Worm (Caenorhabditis elegans) whole organism, L4 larva: ENCODE measurements around the gene srbc-43.

Experiments
- D1046.2 ChIP-seq: fragments of 200-800 bp; sonication (Bioruptor generic); IDR thresholded peaks from 2 replicates; pipeline ENCODE4 v1.3.6; 2022; ENCODE audit warnings: missing genetic modification characterization, missing compliant biosample characterization
- F10B5.3 ChIP-seq: sonication (generic microtip); optimal IDR thresholded peaks from 2 replicates; lab custom pipeline; 2016; ENCODE audit warnings: mild to moderate bottlenecking, missing genetic modification characterization, missing compliant biosample characterization
- F26F4.8 ChIP-seq: fragments of 200-800 bp; sonication (Bioruptor generic); conservative IDR thresholded peaks from 2 replicates; pipeline ENCODE4 v1.3.6; 2022; ENCODE audit warnings: missing genetic modification characterization, missing compliant biosample characterization
- Y5F2A.4 ChIP-seq: fragments of 200-800 bp; sonication (Bioruptor generic); optimal IDR thresholded peaks from 2 replicates; lab custom pipeline; 2018; ENCODE audit warnings: mild to moderate bottlenecking, missing genetic modification characterization, missing compliant biosample characterization
- Y75B8A.6 ChIP-seq: fragments of 200-800 bp; sonication (Bioruptor generic); IDR thresholded peaks from 2 replicates; pipeline ENCODE4 v1.3.6; 2022; ENCODE audit warnings: missing genetic modification reagents, missing genetic modification characterization, missing compliant biosample characterization
- ZK337.2 ChIP-seq: fragments of 200-800 bp; sonication (Bioruptor generic); IDR thresholded peaks from 2 replicates; pipeline ENCODE4 v1.3.6; 2022; ENCODE audit warnings: missing genetic modification reagents, missing genetic modification characterization, missing compliant biosample characterization
- ZK546.5 ChIP-seq, 2 experiments: sonication (generic microtip); optimal IDR thresholded peaks; 2 replicates each; lab custom pipeline; 2017; ENCODE audit warnings: missing biosample characterization in 2 of 2, missing genetic modification characterization in 2 of 2
- aha-1 ChIP-seq: fragments of 150-350 bp; peaks from one replicate; lab custom pipeline; 2014; ENCODE audit warnings: missing biosample characterization, missing genetic modification characterization
- ceh-82 ChIP-seq: sonication (generic microtip); optimal IDR thresholded peaks from 2 replicates; lab custom pipeline; 2017; ENCODE audit warnings: missing biosample characterization, missing genetic modification characterization
- ctbp-1 ChIP-seq: fragments of 200-800 bp; sonication (Bioruptor generic); IDR thresholded peaks from 2 replicates; pipeline ENCODE4 v1.3.6; 2022; ENCODE audit warnings: missing genetic modification reagents, missing genetic modification characterization, missing compliant biosample characterization
- daf-19 ChIP-seq: fragments of 200-800 bp; sonication (Bioruptor generic); conservative IDR thresholded peaks from 2 replicates; pipeline ENCODE4 v1.3.6; 2022; ENCODE audit warnings: missing genetic modification characterization, missing compliant biosample characterization
- daf-8 ChIP-seq: fragments of 200-800 bp; sonication (Bioruptor generic); IDR thresholded peaks from 2 replicates; pipeline ENCODE4 v1.3.6; 2022; ENCODE audit warnings: missing genetic modification characterization, missing compliant biosample characterization
- dmd-9 ChIP-seq: fragments of 200-800 bp; sonication (Bioruptor generic); IDR thresholded peaks from 2 replicates; pipeline ENCODE4 v1.3.6; 2022; ENCODE audit warnings: missing genetic modification reagents, missing genetic modification characterization, missing compliant biosample characterization
- dve-1 ChIP-seq: sonication (generic microtip); optimal IDR thresholded peaks from 2 replicates; lab custom pipeline; 2017; ENCODE audit warnings: antibody characterized with exemption, mild to moderate bottlenecking, missing genetic modification characterization, missing compliant biosample characterization; ENCODE audit not compliant: insufficient read depth
- egl-27 ChIP-seq: sonication (generic microtip); optimal IDR thresholded peaks from 3 replicates; lab custom pipeline; 2017; ENCODE audit warnings: missing biosample characterization, missing genetic modification reagents, missing genetic modification characterization
- hif-1 ChIP-seq, 2 experiments: sonication (generic microtip); optimal IDR thresholded peaks; 2 replicates each; lab custom pipeline; 2016 to 2017; ENCODE audit warnings: missing compliant biosample characterization in 2 of 2, missing genetic modification characterization in 2 of 2, missing genetic modification reagents in 2 of 2, missing genotype in 2 of 2, mild to moderate bottlenecking in 1 of 2
- hlh-11 ChIP-seq: fragments of 200-800 bp; sonication (Bioruptor generic); optimal IDR thresholded peaks from 2 replicates; lab custom pipeline; 2018; ENCODE audit warnings: mild to moderate bottlenecking, missing genetic modification characterization, missing compliant biosample characterization
- hlh-30 ChIP-seq: sonication (generic microtip); optimal IDR thresholded peaks from 2 replicates; lab custom pipeline; 2017; ENCODE audit warnings: antibody characterized with exemption, mild to moderate bottlenecking, missing genetic modification characterization, missing compliant biosample characterization; ENCODE audit not compliant: insufficient read depth
- hmg-1.1 ChIP-seq: fragments of 200-800 bp; sonication (Bioruptor generic); IDR thresholded peaks from 2 replicates; pipeline ENCODE4 v1.3.6; 2022; ENCODE audit warnings: missing genetic modification reagents, missing genetic modification characterization, missing compliant biosample characterization
- lim-7 ChIP-seq: fragments of 200-800 bp; sonication (Bioruptor generic); IDR thresholded peaks from 2 replicates; pipeline ENCODE4 v1.3.6; 2022; ENCODE audit warnings: missing genetic modification characterization, missing compliant biosample characterization
- lin-1 ChIP-seq: fragments of 200-800 bp; sonication (Bioruptor generic); IDR thresholded peaks from 2 replicates; pipeline ENCODE4 v1.3.6; 2022; ENCODE audit warnings: missing genetic modification reagents, missing genetic modification characterization, missing compliant biosample characterization
- lin-29 ChIP-seq: fragments of 200-800 bp; sonication (Bioruptor generic); IDR thresholded peaks from 2 replicates; pipeline ENCODE4 v1.3.6; 2022; ENCODE audit warnings: missing genetic modification reagents, missing genetic modification characterization, missing compliant biosample characterization
- lin-39 ChIP-seq: fragments of 150-350 bp; optimal IDR thresholded peaks from 2 replicates; lab custom pipeline; 2014; ENCODE audit warnings: missing biosample characterization, missing genetic modification reagents, missing genetic modification characterization
- lir-3 ChIP-seq: sonication (generic microtip); optimal IDR thresholded peaks from 2 replicates; lab custom pipeline; 2016; ENCODE audit warnings: mild to moderate bottlenecking, missing genetic modification characterization, missing compliant biosample characterization
- lsy-2 ChIP-seq, 2 experiments: fragments of 150-350 bp in 1 of 2; sonication (generic microtip) in 1 of 2; optimal IDR thresholded peaks; 2 replicates each; lab custom pipeline; 2014 to 2017; ENCODE audit warnings: missing biosample characterization in 2 of 2, missing genetic modification characterization in 2 of 2
- madf-9 ChIP-seq: fragments of 200-800 bp; sonication (Bioruptor generic); conservative IDR thresholded peaks from 2 replicates; pipeline ENCODE4 v1.3.6; 2022; ENCODE audit warnings: missing genetic modification reagents, missing genetic modification characterization, missing compliant biosample characterization
- mdl-1 ChIP-seq, 2 experiments: fragments of 150-350 bp in 1 of 2; sonication (generic microtip) in 1 of 2; optimal IDR thresholded peaks; 2 replicates each; lab custom pipeline; 2014 to 2017; ENCODE audit warnings: missing biosample characterization in 2 of 2, missing genetic modification characterization in 2 of 2
- mdt-29 ChIP-seq: fragments of 200-800 bp; sonication (Bioruptor generic); IDR thresholded peaks from 2 replicates; pipeline ENCODE4 v1.3.6; 2022; ENCODE audit warnings: missing genetic modification reagents, missing genetic modification characterization, missing compliant biosample characterization
- mep-1 ChIP-seq: fragments of 150-350 bp; sonication (generic microtip); optimal IDR thresholded peaks from 3 replicates; lab custom pipeline; 2014; ENCODE audit warnings: missing biosample characterization, missing genetic modification characterization
- nhr-10 ChIP-seq: fragments of 150-350 bp; optimal IDR thresholded peaks from 2 replicates; lab custom pipeline; 2014; ENCODE audit warnings: missing biosample characterization, missing genetic modification characterization
- nhr-102 ChIP-seq: sonication (generic microtip); optimal IDR thresholded peaks from 2 replicates; lab custom pipeline; 2016; ENCODE audit warnings: mild to moderate bottlenecking, missing genetic modification characterization, moderate library complexity, missing compliant biosample characterization
- nhr-25 ChIP-seq: sonication (generic microtip); optimal IDR thresholded peaks from 2 replicates; lab custom pipeline; 2017; ENCODE audit warnings: missing genetic modification characterization, mild to moderate bottlenecking, missing compliant biosample characterization, antibody characterized with exemption, moderate library complexity, borderline replicate concordance; ENCODE audit not compliant: insufficient read depth
- nhr-28 ChIP-seq: fragments of 150-350 bp; optimal IDR thresholded peaks from 2 replicates; lab custom pipeline; 2014; ENCODE audit warnings: missing biosample characterization, missing genetic modification characterization
- nhr-48 ChIP-seq: sonication (generic microtip); optimal IDR thresholded peaks from 2 replicates; lab custom pipeline; 2016; ENCODE audit warnings: mild to moderate bottlenecking, missing genetic modification characterization, missing compliant biosample characterization
- nhr-6 ChIP-seq: fragments of 150-350 bp; optimal IDR thresholded peaks from 2 replicates; lab custom pipeline; 2014; ENCODE audit warnings: missing biosample characterization, missing genetic modification characterization
- nhr-77 ChIP-seq: fragments of 150-350 bp; optimal IDR thresholded peaks from 2 replicates; lab custom pipeline; 2014; ENCODE audit warnings: missing biosample characterization, missing genetic modification characterization
- pha-4 ChIP-seq, 2 experiments: fragments of 150-350 bp in 1 of 2; fragments of 200-800 bp in 1 of 2; sonication (Bioruptor generic) in 1 of 2; IDR thresholded peaks in 1 of 2; optimal IDR thresholded peaks in 1 of 2; 2 replicates each; pipeline versions ENCODE4 v1.3.6 to Lab custom; 2014 to 2022; ENCODE audit warnings: missing genetic modification characterization in 2 of 2, missing genetic modification reagents in 2 of 2, missing biosample characterization in 1 of 2, missing compliant biosample characterization in 1 of 2
- php-3 ChIP-seq: fragments of 200-800 bp; sonication (Bioruptor generic); IDR thresholded peaks from 2 replicates; pipeline ENCODE4 v1.3.6; 2022; ENCODE audit warnings: missing genetic modification reagents, missing genetic modification characterization, missing compliant biosample characterization
- pqm-1 ChIP-seq: sonication (generic microtip); optimal IDR thresholded peaks from 2 replicates; lab custom pipeline; 2017; ENCODE audit warnings: missing biosample characterization, missing genetic modification characterization
- set-16 ChIP-seq: fragments of 200-800 bp; sonication (Bioruptor generic); IDR thresholded peaks from 2 replicates; pipeline ENCODE4 v1.3.6; 2022; ENCODE audit warnings: missing genetic modification reagents, missing genetic modification characterization, missing compliant biosample characterization
- snpc-1.2 ChIP-seq: fragments of 200-800 bp; sonication (Bioruptor generic); IDR thresholded peaks from 2 replicates; pipeline ENCODE4 v1.3.6; 2022; ENCODE audit warnings: missing genetic modification reagents, missing genetic modification characterization, missing compliant biosample characterization
- tag-97 ChIP-seq: fragments of 200-800 bp; sonication (Bioruptor generic); IDR thresholded peaks from 2 replicates; pipeline ENCODE4 v1.3.6; 2022; ENCODE audit warnings: missing genetic modification characterization, missing compliant biosample characterization
- tra-1 ChIP-seq: fragments of 200-800 bp; sonication (Bioruptor generic); IDR thresholded peaks from 2 replicates; pipeline ENCODE4 v1.3.6; 2022; ENCODE audit warnings: missing genetic modification reagents, missing genetic modification characterization, missing compliant biosample characterization
- unc-39 ChIP-seq: sonication (generic microtip); optimal IDR thresholded peaks from 2 replicates; lab custom pipeline; 2017; ENCODE audit warnings: missing biosample characterization, missing genetic modification characterization
- vab-7 ChIP-seq: fragments of 200-800 bp; sonication (Bioruptor generic); IDR thresholded peaks from 2 replicates; pipeline ENCODE4 v1.3.6; 2022; ENCODE audit warnings: missing genetic modification reagents, missing genetic modification characterization, missing compliant biosample characterization
- zfp-3 ChIP-seq: fragments of 200-800 bp; sonication (Bioruptor generic); conservative IDR thresholded peaks from 2 replicates; pipeline ENCODE4 v1.3.6; 2022; ENCODE audit warnings: missing genetic modification reagents, missing genetic modification characterization, missing compliant biosample characterization
- zip-2 ChIP-seq: fragments of 150-350 bp; optimal IDR thresholded peaks from 2 replicates; lab custom pipeline; 2014; ENCODE audit warnings: missing biosample characterization, missing genetic modification characterization
- ztf-7 ChIP-seq: fragments of 150-350 bp; optimal IDR thresholded peaks from 2 replicates; lab custom pipeline; 2014; ENCODE audit warnings: missing biosample characterization, missing genetic modification characterization

The srbc-43 gene

ce11 chrV:12743778-12744502 lies 46.4 kb downstream of the srbc-43 start (continued):
- TF ChIP-seq nhr-48 (tag; lab: Kevin White, UChicago) (peak; percentile 13), mdl-1 (tag; optimal IDR thresholded peaks at IDR 0.05; lab: Kevin White, UChicago) (no peak), php-3 (no peak), set-16 (GFP tag; lab: Robert Waterston, UW) (no peak), tra-1 (GFP tag; lab: Robert Waterston, UW) (no peak), unc-39 (tag; lab: Kevin White, UChicago) (no peak)

ce11 chrV:12741684-12742083 lies 48.6 kb downstream of the srbc-43 start, which contains the start of gene hrg-7:
hrg-7 (plus strand) TSS chrV:12742041.
- TF ChIP-seq hlh-11 (tag; lab: Kevin White, UChicago) (peak; percentile 51), vab-7 (no peak), pha-4 (GFP tag; IDR thresholded peaks at IDR 0.05; lab: Robert Waterston, UW) (no peak), pha-4 (tag; optimal IDR thresholded peaks at IDR 0.05; lab: Kevin White, UChicago) (no peak), zfp-3 (GFP tag; lab: Robert Waterston, UW) (no peak), lin-29 (no peak), ceh-82 (tag; lab: Kevin White, UChicago) (no peak), lin-39 (tag; lab: Kevin White, UChicago) (no peak), hlh-30 (no peak), dve-1 (tag; lab: Kevin White, UChicago) (peak; percentile 64), F26F4.8 (GFP tag; lab: Robert Waterston, UW) (no peak), D1046.2 (GFP tag; lab: Robert Waterston, UW) (no peak), lsy-2 (tag; optimal IDR thresholded peaks at IDR 0.05; lab: Kevin White, UChicago) (peak in 1 of 2 experiments; percentile 10), dmd-9 (no peak), zip-2 (tag; lab: Kevin White, UChicago) (no peak), daf-8 (GFP tag; lab: Robert Waterston, UW) (no peak), F10B5.3 (tag; lab: Kevin White, UChicago) (no peak), nhr-102 (tag; lab: Kevin White, UChicago) (no peak), mdl-1 (tag; optimal IDR thresholded peaks at IDR 0.05; lab: Kevin White, UChicago) (no peak), nhr-10 (tag; lab: Kevin White, UChicago) (no peak), lin-1 (GFP tag; lab: Robert Waterston, UW) (no peak), nhr-25 (tag; lab: Kevin White, UChicago) (no peak), mdt-29 (GFP tag; lab: Robert Waterston, UW) (no peak), ZK546.5 (tag; optimal IDR thresholded peaks at IDR 0.05; lab: Kevin White, UChicago) (no peak), hif-1 (tag; optimal IDR thresholded peaks at IDR 0.05; lab: Kevin White, UChicago) (no peak), pqm-1 (peak; percentile 81), ZK337.2 (GFP tag; lab: Robert Waterston, UW) (no peak), ctbp-1 (no peak), snpc-1.2 (GFP tag; lab: Robert Waterston, UW) (no peak), nhr-77 (no peak), lir-3 (tag; lab: Kevin White, UChicago) (no peak), unc-39 (tag; lab: Kevin White, UChicago) (no peak), nhr-28 (tag; lab: Kevin White, UChicago) (peak; percentile 69), lim-7 (no peak), daf-19 (GFP tag; lab: Robert Waterston, UW) (no peak), madf-9 (GFP tag; lab: Robert Waterston, UW) (no peak), ztf-7 (tag; lab: Kevin White, UChicago) (peak; percentile 96), hmg-1.1 (GFP tag; lab: Robert Waterston, UW) (no peak), nhr-6 (peak; percentile 40), Y5F2A.4 (GFP tag; lab: Kevin White, UChicago) (no peak), Y75B8A.6 (GFP tag; lab: Robert Waterston, UW) (no peak), aha-1 (tag; lab: Kevin White, UChicago) (no peak), mep-1 (tag; lab: Kevin White, UChicago) (peak; percentile 10), php-3 (no peak), egl-27 (tag; lab: Kevin White, UChicago) (no peak), tag-97 (GFP tag; lab: Robert Waterston, UW) (no peak)
